Worm (Caenorhabditis elegans) whole organism, late embryonic: ENCODE data around the gene ugtp-1.

Experiments used
- elt-4 ChIP-seq: sonication (generic microtip); optimal IDR thresholded peaks from 2 replicates; lab custom pipeline; 2016; ENCODE audit warnings: missing genetic modification characterization, missing compliant biosample characterization
- fax-1 ChIP-seq: sonication (generic microtip); optimal IDR thresholded peaks from 2 replicates; lab custom pipeline; 2016; ENCODE audit warnings: missing genotype, missing genetic modification characterization, missing compliant biosample characterization
- tbx-7 ChIP-seq: sonication (generic microtip); optimal IDR thresholded peaks from 2 replicates; lab custom pipeline; 2016; ENCODE audit warnings: missing genotype, missing genetic modification characterization, missing compliant biosample characterization

- no peak for TF ChIP-seq tbx-7 (tag; lab: Kevin White, UChicago)
- no peak for TF ChIP-seq fax-1 (tag; lab: Kevin White, UChicago)
- TF ChIP-seq elt-4 (tag; lab: Kevin White, UChicago), result no peak
These were observed 29.4 kb upstream of the ugtp-1 start, which contains the start of gene K02D10.4 for ce11 chrIII:8779912-8780311.
